Worm (Caenorhabditis elegans) whole organism, early embryonic: ENCODE results near the gene F17C11.12.

Experiments
- B0310.2 ChIP-seq: sonication (generic microtip); optimal IDR thresholded peaks from 2 replicates; lab custom pipeline; 2016; ENCODE audit warnings: mild to moderate bottlenecking, missing genetic modification characterization, missing compliant biosample characterization
- F13C5.2 ChIP-seq: sonication (generic microtip); optimal IDR thresholded peaks from 2 replicates; lab custom pipeline; 2017; ENCODE audit warnings: mild to moderate bottlenecking, missing genetic modification characterization, inconsistent platforms, missing compliant biosample characterization
- aly-1 ChIP-seq: sonication (generic microtip); optimal IDR thresholded peaks from 2 replicates; lab custom pipeline; 2016; ENCODE audit warnings: missing genetic modification characterization, missing compliant biosample characterization
- ama-1 ChIP-seq: fragments of 150-350 bp; optimal IDR thresholded peaks from 2 replicates; lab custom pipeline; 2014
- ceh-13 ChIP-seq: fragments of 200-800 bp; sonication (Bioruptor generic); optimal IDR thresholded peaks from 2 replicates; lab custom pipeline; 2018; ENCODE audit warnings: mild to moderate bottlenecking, missing genetic modification characterization, missing compliant biosample characterization
- ceh-36 ChIP-seq: sonication (generic microtip); optimal IDR thresholded peaks from 2 replicates; lab custom pipeline; 2016; ENCODE audit warnings: missing genetic modification characterization, inconsistent platforms, missing compliant biosample characterization
- ets-7 ChIP-seq: sonication (generic microtip); optimal IDR thresholded peaks from 2 replicates; lab custom pipeline; 2016; ENCODE audit warnings: missing genotype, missing genetic modification characterization, missing compliant biosample characterization
- flt-1 ChIP-seq: fragments of 200-800 bp; sonication (Bioruptor generic); IDR thresholded peaks from 2 replicates; pipeline ENCODE4 v1.3.6; 2022; ENCODE audit warnings: missing genetic modification characterization, missing compliant biosample characterization
- hmbx-1 ChIP-seq: sonication (generic microtip); optimal IDR thresholded peaks from 2 replicates; lab custom pipeline; 2016; ENCODE audit warnings: mild to moderate bottlenecking, missing genetic modification characterization, missing compliant biosample characterization
- hmg-4 ChIP-seq: fragments of 200-800 bp; sonication (Bioruptor generic); optimal IDR thresholded peaks from 2 replicates; lab custom pipeline; 2018; ENCODE audit warnings: mild to moderate bottlenecking, missing genetic modification characterization, missing compliant biosample characterization
- hnd-1 ChIP-seq: sonication (generic microtip); optimal IDR thresholded peaks from 2 replicates; lab custom pipeline; 2016; ENCODE audit warnings: missing genetic modification characterization, missing compliant biosample characterization
- pes-1 ChIP-seq: fragments of 200-800 bp; sonication (Bioruptor generic); IDR thresholded peaks from 2 replicates; pipeline ENCODE4 v1.3.6; 2022; ENCODE audit warnings: missing genetic modification reagents, missing genetic modification characterization, missing compliant biosample characterization
- scrt-1 ChIP-seq: fragments of 200-800 bp; sonication (Bioruptor generic); IDR thresholded peaks from 2 replicates; pipeline ENCODE4 v1.3.6; 2022; ENCODE audit warnings: missing genetic modification characterization, missing compliant biosample characterization
- sea-1 ChIP-seq: fragments of 200-800 bp; sonication (Bioruptor generic); conservative IDR thresholded peaks from 2 replicates; pipeline ENCODE4 v1.3.6; 2022; ENCODE audit warnings: missing genetic modification characterization, missing compliant biosample characterization
- tbx-11 ChIP-seq: fragments of 200-800 bp; sonication (Bioruptor generic); IDR thresholded peaks from 2 replicates; pipeline ENCODE4 v1.3.6; 2022; ENCODE audit warnings: missing genetic modification characterization, missing compliant biosample characterization
- tbx-37 ChIP-seq: fragments of 200-800 bp; sonication (Bioruptor generic); conservative IDR thresholded peaks from 2 replicates; pipeline ENCODE4 v1.3.6; 2022; ENCODE audit warnings: missing genetic modification reagents, missing genetic modification characterization, missing compliant biosample characterization
- tra-4 ChIP-seq: sonication (generic microtip); optimal IDR thresholded peaks from 2 replicates; lab custom pipeline; 2017; ENCODE audit warnings: missing genetic modification characterization, missing compliant biosample characterization

F17C11.12 gene

DNA sequence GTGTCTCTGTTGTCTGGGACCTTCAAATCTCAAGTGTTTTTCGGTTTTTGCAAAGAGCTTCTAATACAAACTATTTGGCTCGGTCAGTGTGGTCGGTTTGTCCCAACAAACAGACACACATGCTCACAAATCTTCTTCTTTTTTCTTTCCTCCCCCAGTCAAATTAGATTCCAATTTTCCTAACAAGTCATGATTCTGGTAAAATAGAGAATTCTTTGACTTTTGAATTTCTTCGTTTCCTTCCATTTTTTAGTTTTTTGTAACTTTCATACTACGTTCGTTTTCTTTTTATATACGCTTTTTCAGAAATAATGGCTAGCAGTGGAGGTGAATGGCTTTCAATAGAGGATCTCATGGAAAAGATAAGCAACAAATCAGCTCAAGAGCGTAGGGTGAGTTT, 33.0 kb downstream of the F17C11.12 start, which contains the start of gene F32D8.15:
F32D8.15 (plus strand) TSS at position 301 of the 400 bp plus-strand sequence.
- no peak for TF ChIP-seq tra-4 (tag; lab: Kevin White, UChicago)
- no peak for TF ChIP-seq tbx-37 (GFP tag; lab: Robert Waterston, UW)
- TF ChIP-seq ceh-36 (tag; lab: Kevin White, UChicago): no peak
- TF ChIP-seq ets-7 (tag; lab: Kevin White, UChicago): no peak
- no peak for TF ChIP-seq hmbx-1 (tag; lab: Kevin White, UChicago)
- no peak for TF ChIP-seq tbx-11
- no peak for TF ChIP-seq pes-1 (GFP tag; lab: Robert Waterston, UW)
- TF ChIP-seq ceh-13 (GFP tag; lab: Kevin White, UChicago): no peak
- TF ChIP-seq flt-1 (GFP tag; lab: Robert Waterston, UW): no peak
- no peak for TF ChIP-seq ama-1 (lab: Kevin White, UChicago)
- TF ChIP-seq scrt-1 (GFP tag; lab: Robert Waterston, UW): no peak
- no peak for TF ChIP-seq F13C5.2 (tag; lab: Kevin White, UChicago)
- TF ChIP-seq sea-1: no peak
- no peak for TF ChIP-seq aly-1 (tag; lab: Kevin White, UChicago)
- TF ChIP-seq hnd-1 (tag; lab: Kevin White, UChicago): no peak
- TF ChIP-seq hmg-4 (GFP tag; lab: Kevin White, UChicago): no peak
- no peak for TF ChIP-seq B0310.2

DNA sequence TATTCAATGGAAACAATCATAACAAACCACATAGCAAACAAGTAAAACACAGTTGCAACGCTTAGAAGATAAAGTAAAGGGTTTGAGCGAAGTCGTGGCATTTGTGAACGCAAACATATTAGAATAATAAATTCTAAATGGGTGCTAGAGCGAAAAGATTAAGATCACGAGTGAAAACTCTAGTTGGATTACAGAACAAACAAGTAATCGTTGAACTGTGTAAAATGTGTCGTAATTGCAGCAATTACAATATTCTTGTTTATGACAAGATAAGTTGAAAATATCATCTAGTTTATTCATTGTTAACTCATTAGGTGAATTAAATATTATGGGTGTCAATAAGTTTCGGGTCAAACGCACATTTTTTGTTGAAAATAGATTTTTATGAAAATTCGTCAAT, 34.0 kb downstream of the F17C11.12 start, which contains the start of gene F32D8.8:
F32D8.8 (minus strand) TSS at position 101 of the 400 bp plus-strand sequence.
- TF ChIP-seq ceh-13 (GFP tag; lab: Kevin White, UChicago): no peak
- TF ChIP-seq F13C5.2 (tag; lab: Kevin White, UChicago): no peak
- no peak for TF ChIP-seq scrt-1 (GFP tag; lab: Robert Waterston, UW)
- no peak for TF ChIP-seq ets-7 (tag; lab: Kevin White, UChicago)
- no peak for TF ChIP-seq ceh-36 (tag; lab: Kevin White, UChicago)
- TF ChIP-seq tra-4 (tag; lab: Kevin White, UChicago): no peak
- TF ChIP-seq tbx-11: no peak
- no peak for TF ChIP-seq hnd-1 (tag; lab: Kevin White, UChicago)
- TF ChIP-seq ama-1 (lab: Kevin White, UChicago): no peak
- TF ChIP-seq pes-1 (GFP tag; lab: Robert Waterston, UW): no peak
- no peak for TF ChIP-seq hmbx-1 (tag; lab: Kevin White, UChicago)
- no peak for TF ChIP-seq aly-1 (tag; lab: Kevin White, UChicago)
- TF ChIP-seq B0310.2: no peak
- no peak for TF ChIP-seq hmg-4 (GFP tag; lab: Kevin White, UChicago)
- no peak for TF ChIP-seq sea-1
- TF ChIP-seq tbx-37 (GFP tag; lab: Robert Waterston, UW): no peak
- no peak for TF ChIP-seq flt-1 (GFP tag; lab: Robert Waterston, UW)

DNA sequence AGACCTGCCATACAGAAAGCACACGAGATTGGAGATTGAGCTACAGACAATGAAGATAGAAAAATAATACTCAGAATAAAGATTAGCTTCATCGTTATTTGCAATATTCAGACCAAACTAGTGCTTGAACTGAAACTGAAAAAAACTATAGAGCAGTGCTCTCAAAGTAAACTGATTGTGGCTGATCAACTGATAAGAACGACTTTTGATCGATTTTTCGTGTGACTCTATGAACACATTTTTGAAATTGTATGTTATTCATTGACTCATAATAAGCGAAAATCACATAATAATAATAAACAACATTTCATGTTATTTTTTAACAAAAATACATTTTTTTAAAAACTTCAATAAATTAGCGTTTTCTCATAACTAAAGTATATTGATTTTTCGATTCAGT, 35.6 kb downstream of the F17C11.12 start, which contains the start of gene spp-16:
spp-16 (minus strand) TSS at position 179 of the 400 bp plus-strand sequence.
- TF ChIP-seq ama-1 (lab: Kevin White, UChicago): no peak
- TF ChIP-seq hmg-4 (GFP tag; lab: Kevin White, UChicago): no peak
- TF ChIP-seq tbx-11: no peak
- no peak for TF ChIP-seq ets-7 (tag; lab: Kevin White, UChicago)
- no peak for TF ChIP-seq scrt-1 (GFP tag; lab: Robert Waterston, UW)
- no peak for TF ChIP-seq pes-1 (GFP tag; lab: Robert Waterston, UW)
- TF ChIP-seq hnd-1 (tag; lab: Kevin White, UChicago): no peak
- TF ChIP-seq tbx-37 (GFP tag; lab: Robert Waterston, UW): no peak
- no peak for TF ChIP-seq ceh-13 (GFP tag; lab: Kevin White, UChicago)
- no peak for TF ChIP-seq flt-1 (GFP tag; lab: Robert Waterston, UW)
- TF ChIP-seq F13C5.2 (tag; lab: Kevin White, UChicago): no peak
- TF ChIP-seq aly-1 (tag; lab: Kevin White, UChicago): no peak
- no peak for TF ChIP-seq ceh-36 (tag; lab: Kevin White, UChicago)
- TF ChIP-seq tra-4 (tag; lab: Kevin White, UChicago): no peak
- TF ChIP-seq hmbx-1 (tag; lab: Kevin White, UChicago): no peak
- no peak for TF ChIP-seq sea-1

DNA sequence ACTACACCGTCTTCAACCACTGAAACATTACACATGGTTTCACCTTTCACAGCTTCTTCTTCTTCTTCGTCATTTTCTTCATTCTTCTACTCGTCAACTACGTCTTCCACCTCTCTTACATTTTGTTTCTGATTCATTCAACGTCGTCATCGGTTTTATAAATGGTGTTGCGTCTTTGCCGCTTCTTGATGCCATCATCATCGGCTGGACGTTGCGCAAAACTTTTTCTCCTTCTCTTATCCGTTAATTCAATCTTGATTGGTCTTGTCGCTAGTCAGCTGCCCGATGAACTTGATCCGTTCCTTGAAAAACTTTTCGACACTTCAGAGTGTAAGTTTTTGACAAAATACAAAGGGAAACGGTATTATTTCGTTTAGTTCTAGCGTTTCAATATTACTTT, 38.1 kb downstream of the F17C11.12 start:
- no peak for TF ChIP-seq aly-1 (tag; lab: Kevin White, UChicago)
- no peak for TF ChIP-seq tra-4 (tag; lab: Kevin White, UChicago)
- TF ChIP-seq B0310.2: no peak
- no peak for TF ChIP-seq ceh-13 (GFP tag; lab: Kevin White, UChicago)
- TF ChIP-seq hmbx-1 (tag; lab: Kevin White, UChicago): no peak
- TF ChIP-seq F13C5.2 (tag; lab: Kevin White, UChicago): no peak
- no peak for TF ChIP-seq hnd-1 (tag; lab: Kevin White, UChicago)

DNA sequence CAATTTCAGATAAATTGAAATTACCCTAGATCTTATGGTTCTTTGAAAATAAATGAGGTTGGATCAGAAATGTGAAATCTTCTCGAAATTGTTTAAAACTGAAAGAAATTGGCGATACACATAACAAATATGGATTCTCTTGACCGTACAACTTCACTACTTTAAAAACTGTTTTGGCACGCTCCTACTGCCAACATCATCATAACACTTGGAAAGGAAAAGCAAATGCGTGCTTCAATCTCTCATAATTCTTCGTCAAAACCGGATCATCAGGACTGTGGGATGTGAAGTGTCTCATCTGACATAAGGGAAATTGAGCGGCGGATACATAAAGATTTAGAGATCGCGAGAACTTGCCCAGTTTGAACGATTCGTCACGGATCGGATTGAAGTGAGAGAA, 38.6 kb downstream of the F17C11.12 start, which contains the start of gene F32D8.7:
F32D8.7 (plus strand) TSS at position 329 of the 400 bp plus-strand sequence.
- no peak for TF ChIP-seq ceh-36 (tag; lab: Kevin White, UChicago)
- no peak for TF ChIP-seq hmbx-1 (tag; lab: Kevin White, UChicago)
- no peak for TF ChIP-seq hnd-1 (tag; lab: Kevin White, UChicago)
- TF ChIP-seq F13C5.2 (tag; lab: Kevin White, UChicago): no peak
- no peak for TF ChIP-seq tra-4 (tag; lab: Kevin White, UChicago)
- no peak for TF ChIP-seq scrt-1 (GFP tag; lab: Robert Waterston, UW)
- no peak for TF ChIP-seq ets-7 (tag; lab: Kevin White, UChicago)
- no peak for TF ChIP-seq tbx-37 (GFP tag; lab: Robert Waterston, UW)
- no peak for TF ChIP-seq pes-1 (GFP tag; lab: Robert Waterston, UW)
- no peak for TF ChIP-seq tbx-11

DNA sequence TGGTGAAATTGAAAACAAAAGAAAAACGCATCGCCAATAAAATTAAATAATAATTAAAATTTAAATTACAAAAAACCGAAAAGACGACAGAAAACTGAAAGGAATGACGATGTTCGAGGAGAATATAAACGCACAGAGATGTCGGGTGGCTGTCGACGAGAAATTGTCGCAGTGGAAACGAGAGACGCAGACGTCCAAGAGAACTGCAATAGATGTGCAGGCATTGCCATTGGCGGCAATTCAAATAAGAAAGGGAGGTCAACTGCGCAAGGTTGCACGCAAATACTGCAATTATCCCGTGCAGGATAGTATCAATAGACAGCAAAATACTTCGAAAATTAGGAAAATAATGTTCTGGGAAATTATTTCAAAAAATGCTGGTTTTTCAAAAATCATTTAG, 39.5 kb downstream of the F17C11.12 start:
- peak; percentile 25 for TF ChIP-seq B0310.2
- TF ChIP-seq sea-1: peak; percentile 68; the same call in 1 of the 2 replicates
- no peak for TF ChIP-seq aly-1 (tag; lab: Kevin White, UChicago)
- TF ChIP-seq flt-1 (GFP tag; lab: Robert Waterston, UW): peak; percentile 76
- TF ChIP-seq tbx-11: peak; percentile 58; the same call in 1 of the 2 replicates
- TF ChIP-seq hmg-4 (GFP tag; lab: Kevin White, UChicago): peak; percentile 82
- no peak for TF ChIP-seq ets-7 (tag; lab: Kevin White, UChicago)
- no peak for TF ChIP-seq ceh-36 (tag; lab: Kevin White, UChicago)
- peak; percentile 93 for TF ChIP-seq F13C5.2 (tag; lab: Kevin White, UChicago)
- peak; percentile 53 for TF ChIP-seq hnd-1 (tag; lab: Kevin White, UChicago)
- no peak for TF ChIP-seq ama-1 (lab: Kevin White, UChicago)
- TF ChIP-seq hmbx-1 (tag; lab: Kevin White, UChicago): no peak
- peak; percentile 46; the same call in 1 of the 2 replicates for TF ChIP-seq scrt-1 (GFP tag; lab: Robert Waterston, UW)
- no peak for TF ChIP-seq ceh-13 (GFP tag; lab: Kevin White, UChicago)
- TF ChIP-seq tbx-37 (GFP tag; lab: Robert Waterston, UW): peak; percentile 61
- no peak; the same call in none of the 2 replicates for TF ChIP-seq pes-1 (GFP tag; lab: Robert Waterston, UW)
- no peak for TF ChIP-seq tra-4 (tag; lab: Kevin White, UChicago)
